Fruit fly (Drosophila melanogaster) whole organism, embryonic: Measurements from ENCODE around the gene asl.

Experiments used
- Adf1 ChIP-seq: fragments of 200-800 bp; sonication (Bioruptor generic); IDR thresholded peaks from 2 replicates; pipeline ENCODE4 v1.3.6; 2022; ENCODE audit warnings: missing biosample characterization, missing genetic modification characterization
- CG1024 ChIP-seq: fragments of 200-800 bp; sonication (Bioruptor generic); IDR thresholded peaks from 2 replicates; pipeline ENCODE4 v1.3.6; 2022; ENCODE audit warnings: missing biosample characterization, missing genetic modification characterization
- CG12155 ChIP-seq: fragments of 200-800 bp; sonication (Bioruptor generic); optimal IDR thresholded peaks from 3 replicates; lab custom pipeline; 2016; ENCODE audit warnings: missing biosample characterization, missing genetic modification characterization
- CG12391 ChIP-seq: fragments of 200-800 bp; sonication (Bioruptor generic); optimal IDR thresholded peaks from 3 replicates; lab custom pipeline; 2018; ENCODE audit warnings: missing biosample characterization, mild to moderate bottlenecking, missing genetic modification characterization, moderate library complexity
- CG12744 ChIP-seq: fragments of 200-800 bp; sonication (Bioruptor generic); optimal IDR thresholded peaks from 2 replicates; lab custom pipeline; 2016; ENCODE audit warnings: missing biosample characterization, missing genetic modification characterization
- CG13287 ChIP-seq: fragments of 200-800 bp; sonication (Bioruptor generic); IDR thresholded peaks from 2 replicates; pipeline ENCODE4 v1.3.6; 2022; ENCODE audit warnings: missing biosample characterization, missing genetic modification characterization; ENCODE audit not compliant: partially characterized antibody
- CG13775 ChIP-seq: fragments of 200-800 bp; sonication (Bioruptor generic); optimal IDR thresholded peaks from 3 replicates; lab custom pipeline; 2017; ENCODE audit warnings: missing biosample characterization, mild to moderate bottlenecking, missing genetic modification characterization
- CG14014 ChIP-seq: fragments of 200-800 bp; sonication (Bioruptor generic); IDR thresholded peaks from 2 replicates; pipeline ENCODE4 v1.3.6; 2022; ENCODE audit warnings: missing biosample characterization, missing genetic modification characterization
- CG1603 ChIP-seq: fragments of 200-800 bp; sonication (Bioruptor generic); optimal IDR thresholded peaks from 2 replicates; lab custom pipeline; 2019; ENCODE audit warnings: missing biosample characterization, mild to moderate bottlenecking, missing genetic modification characterization, moderate library complexity
- CG17385 ChIP-seq: fragments of 200-800 bp; sonication (Bioruptor generic); optimal IDR thresholded peaks from 3 replicates; lab custom pipeline; 2018; ENCODE audit warnings: missing biosample characterization, mild to moderate bottlenecking, missing genetic modification characterization
- CG18476 ChIP-seq: fragments of 200-800 bp; sonication (Bioruptor generic); optimal IDR thresholded peaks from 2 replicates; lab custom pipeline; 2016; ENCODE audit warnings: missing biosample characterization, mild to moderate bottlenecking, missing genetic modification characterization
- CG18619 ChIP-seq: fragments of 200-800 bp; sonication (Bioruptor generic); optimal IDR thresholded peaks from 3 replicates; lab custom pipeline; 2017; ENCODE audit warnings: missing biosample characterization, mild to moderate bottlenecking, missing genetic modification characterization
- CG18764 ChIP-seq: fragments of 200-800 bp; sonication (Bioruptor generic); optimal IDR thresholded peaks from 3 replicates; lab custom pipeline; 2016; ENCODE audit warnings: missing biosample characterization, missing genetic modification characterization
- CG2120 ChIP-seq: fragments of 200-800 bp; sonication (Bioruptor generic); optimal IDR thresholded peaks from 3 replicates; lab custom pipeline; 2016; ENCODE audit warnings: missing biosample characterization, missing genetic modification characterization
- CG30431 ChIP-seq: fragments of 200-800 bp; sonication (Bioruptor generic); optimal IDR thresholded peaks from 2 replicates; lab custom pipeline; 2017; ENCODE audit warnings: missing biosample characterization, missing genetic modification characterization
- CG31441 ChIP-seq: fragments of 200-800 bp; sonication (Bioruptor generic); IDR thresholded peaks from 2 replicates; pipeline ENCODE4 v1.3.6; 2022; ENCODE audit warnings: missing biosample characterization, missing genetic modification characterization
- CG4424 ChIP-seq: fragments of 200-800 bp; sonication (Bioruptor generic); optimal IDR thresholded peaks from 3 replicates; lab custom pipeline; 2016; ENCODE audit warnings: missing biosample characterization, missing genetic modification characterization
- CG6813 ChIP-seq: fragments of 200-800 bp; sonication (Bioruptor generic); optimal IDR thresholded peaks from 2 replicates; lab custom pipeline; 2017; ENCODE audit warnings: missing biosample characterization, missing genetic modification characterization, mild to moderate bottlenecking, moderate library complexity, missing genetic modification reagents
- CG7928 ChIP-seq: fragments of 200-800 bp; sonication (Bioruptor generic); optimal IDR thresholded peaks from 2 replicates; lab custom pipeline; 2017; ENCODE audit warnings: missing biosample characterization, mild to moderate bottlenecking, missing genetic modification characterization
- CG8359 ChIP-seq: fragments of 200-800 bp; sonication (Bioruptor generic); optimal IDR thresholded peaks from 2 replicates; lab custom pipeline; 2017; ENCODE audit warnings: missing biosample characterization, mild to moderate bottlenecking, missing genetic modification characterization, borderline replicate concordance
- CG9797 ChIP-seq: fragments of 200-800 bp; sonication (Bioruptor generic); optimal IDR thresholded peaks from 3 replicates; lab custom pipeline; 2018; ENCODE audit warnings: missing biosample characterization, mild to moderate bottlenecking, missing genetic modification characterization
- CTCF ChIP-seq: fragments of 200-800 bp; sonication (Bioruptor generic); optimal IDR thresholded peaks from 2 replicates; lab custom pipeline; 2017; ENCODE audit warnings: missing biosample characterization, mild to moderate bottlenecking, missing genetic modification characterization, moderate library complexity
- Dfd ChIP-seq, 2 experiments: fragments of >200 bp; optimal IDR thresholded peaks; 2 replicates each; lab custom pipeline; 2017; ENCODE audit warnings: missing biosample characterization in 2 of 2, missing genetic modification characterization in 2 of 2
- Ets97D ChIP-seq: fragments of 200-800 bp; sonication (Bioruptor generic); optimal IDR thresholded peaks from 3 replicates; lab custom pipeline; 2016; ENCODE audit warnings: missing biosample characterization, missing genetic modification characterization
- Fer2 ChIP-seq: fragments of 200-800 bp; sonication (Bioruptor generic); optimal IDR thresholded peaks from 2 replicates; lab custom pipeline; 2018; ENCODE audit warnings: missing biosample characterization, mild to moderate bottlenecking, missing genetic modification characterization, moderate library complexity
- HLH4C ChIP-seq: fragments of 200-800 bp; sonication (Bioruptor generic); IDR thresholded peaks from 3 replicates; pipeline ENCODE4 v1.3.6; 2022; ENCODE audit warnings: missing biosample characterization, missing genetic modification characterization; ENCODE audit not compliant: partially characterized antibody
- Hr3 ChIP-seq: fragments of 200-800 bp; sonication (Bioruptor generic); optimal IDR thresholded peaks from 3 replicates; lab custom pipeline; 2016; ENCODE audit warnings: missing biosample characterization, missing genetic modification characterization
- Max ChIP-seq: fragments of 200-800 bp; sonication (Bioruptor generic); optimal IDR thresholded peaks from 2 replicates; lab custom pipeline; 2016; ENCODE audit warnings: missing biosample characterization, mild to moderate bottlenecking, missing genetic modification characterization
- Med ChIP-seq: fragments of 200-800 bp; sonication (Bioruptor generic); peaks from one replicate; lab custom pipeline; 2016; ENCODE audit warnings: missing biosample characterization, missing genetic modification characterization, mild to moderate bottlenecking, inconsistent platforms, moderate library complexity
- Scr ChIP-seq: fragments of 200-800 bp; sonication (Bioruptor generic); IDR thresholded peaks from 2 replicates; pipeline ENCODE4 v1.3.6; 2022; ENCODE audit warnings: missing biosample characterization, missing genetic modification characterization; ENCODE audit not compliant: partially characterized antibody
- Sry-β ChIP-seq: fragments of 200-800 bp; sonication (Bioruptor generic); optimal IDR thresholded peaks from 2 replicates; lab custom pipeline; 2018; ENCODE audit warnings: missing biosample characterization, mild to moderate bottlenecking, missing genetic modification characterization, moderate library complexity
- Xrp1 ChIP-seq: fragments of 200-800 bp; sonication (Bioruptor generic); IDR thresholded peaks from 2 replicates; pipeline ENCODE4 v1.3.6; 2022; ENCODE audit warnings: missing biosample characterization, missing genetic modification characterization
- ash1 ChIP-seq: fragments of 200-800 bp; sonication (Bioruptor generic); optimal IDR thresholded peaks from 2 replicates; lab custom pipeline; 2018; ENCODE audit warnings: missing biosample characterization, mild to moderate bottlenecking, missing genetic modification characterization
- az2 ChIP-seq: fragments of 200-800 bp; sonication (Bioruptor generic); optimal IDR thresholded peaks from 3 replicates; lab custom pipeline; 2016; ENCODE audit warnings: missing biosample characterization, missing genetic modification characterization
- bsh ChIP-seq, 2 experiments: fragments of 200-800 bp; sonication (Bioruptor generic); optimal IDR thresholded peaks; 2 replicates each; lab custom pipeline; 2017 to 2018; ENCODE audit warnings: mild to moderate bottlenecking in 2 of 2, missing biosample characterization in 2 of 2, missing genetic modification characterization in 2 of 2, moderate library complexity in 1 of 2
- chn ChIP-seq: fragments of 200-800 bp; sonication (Bioruptor generic); optimal IDR thresholded peaks from 2 replicates; lab custom pipeline; 2016; ENCODE audit warnings: missing biosample characterization, missing genetic modification characterization
- crp ChIP-seq, 2 experiments: fragments of 200-800 bp; sonication (Bioruptor generic); optimal IDR thresholded peaks; 2 replicates in 1 of 2; 3 replicates in 1 of 2; lab custom pipeline; 2017; ENCODE audit warnings: missing biosample characterization in 2 of 2, missing genetic modification characterization in 2 of 2, mild to moderate bottlenecking in 1 of 2, moderate library complexity in 1 of 2
- dati ChIP-seq: fragments of 200-800 bp; sonication (Bioruptor generic); IDR thresholded peaks from 2 replicates; pipeline ENCODE4 v1.3.6; 2022; ENCODE audit warnings: missing biosample characterization, missing genetic modification characterization
- fd96Cb ChIP-seq: fragments of 200-800 bp; sonication (Bioruptor generic); optimal IDR thresholded peaks from 2 replicates; lab custom pipeline; 2018; ENCODE audit warnings: missing biosample characterization, mild to moderate bottlenecking, missing genetic modification characterization, moderate library complexity
- ftz-f1 ChIP-seq: fragments of 200-800 bp; sonication (Bioruptor generic); optimal IDR thresholded peaks from 2 replicates; lab custom pipeline; 2016; ENCODE audit warnings: missing biosample characterization, missing genetic modification characterization
- gsb ChIP-seq: fragments of 200-800 bp; sonication (Bioruptor generic); IDR thresholded peaks from 2 replicates; pipeline ENCODE4 v1.3.6; 2022; ENCODE audit warnings: missing biosample characterization, missing genetic modification characterization
- jumu ChIP-seq: fragments of 200-800 bp; sonication (Bioruptor generic); optimal IDR thresholded peaks from 3 replicates; lab custom pipeline; 2016; ENCODE audit warnings: missing biosample characterization, missing genetic modification characterization
- mam ChIP-seq: fragments of 200-800 bp; sonication (Bioruptor generic); optimal IDR thresholded peaks from 3 replicates; lab custom pipeline; 2016; ENCODE audit warnings: missing biosample characterization, missing genetic modification characterization
- mirr ChIP-seq: fragments of 200-800 bp; sonication (Bioruptor generic); optimal IDR thresholded peaks from 3 replicates; lab custom pipeline; 2018; ENCODE audit warnings: missing biosample characterization, mild to moderate bottlenecking, missing genetic modification characterization
- nmo ChIP-seq: fragments of 200-800 bp; sonication (Bioruptor generic); optimal IDR thresholded peaks from 2 replicates; lab custom pipeline; 2018; ENCODE audit warnings: missing biosample characterization, mild to moderate bottlenecking, missing genetic modification characterization, moderate library complexity
- ranshi ChIP-seq: fragments of 200-800 bp; sonication (Bioruptor generic); IDR thresholded peaks from 2 replicates; pipeline ENCODE4 v1.3.6; 2022; ENCODE audit warnings: missing biosample characterization, missing genetic modification characterization
- sens ChIP-seq: fragments of 200-800 bp; sonication (Bioruptor generic); peaks from one replicate; lab custom pipeline; 2016; ENCODE audit warnings: missing biosample characterization, missing genetic modification characterization
- trem ChIP-seq: fragments of 200-800 bp; optimal IDR thresholded peaks from 3 replicates; lab custom pipeline; 2019; ENCODE audit warnings: missing biosample characterization, mild to moderate bottlenecking, missing genetic modification characterization, moderate library complexity
- vnd ChIP-seq: fragments of 200-800 bp; sonication (Bioruptor generic); IDR thresholded peaks from 3 replicates; pipeline ENCODE4 v1.3.6; 2022; ENCODE audit warnings: missing biosample characterization, missing genetic modification characterization; ENCODE audit not compliant: partially characterized antibody
- vvl ChIP-seq: fragments of 200-800 bp; sonication (Bioruptor generic); IDR thresholded peaks from 2 replicates; pipeline ENCODE4 v1.3.6; 2022; ENCODE audit warnings: missing biosample characterization, missing genetic modification characterization

Gene asl

DNA sequence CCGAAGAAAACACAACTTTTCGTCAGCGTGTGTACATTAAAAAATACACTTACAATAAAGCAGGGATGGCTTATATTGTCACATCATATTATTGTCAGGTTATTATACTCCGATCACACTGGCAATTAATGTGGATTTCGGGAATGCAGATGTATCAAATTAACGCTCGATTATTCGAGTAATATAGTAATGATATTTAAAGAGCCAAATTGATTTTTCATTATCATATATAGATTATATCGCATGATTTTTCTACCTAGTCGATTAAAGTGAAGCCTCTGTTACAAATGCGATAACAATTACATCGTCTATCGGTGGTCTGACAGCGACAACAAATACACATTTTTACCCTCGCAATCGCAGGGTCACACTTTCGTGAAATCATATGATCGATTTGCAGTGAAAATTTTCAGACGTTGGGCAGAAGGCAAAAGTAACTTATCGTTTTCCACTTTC, 14.9 kb downstream of the asl start, which contains the start of the genes noi and Vha26 (continued):
- TF ChIP-seq CG18476 (GFP tag; lab: Kevin White, UChicago) (peak; percentile 58), gsb (GFP tag; lab: Robert Waterston, UW) (no peak), Sry-β (GFP tag; lab: Kevin White, UChicago) (peak; percentile 18), CG2120 (GFP tag; lab: Kevin White, UChicago) (peak; percentile 70), CG12744 (peak; percentile 19), HLH4C (GFP tag; lab: Robert Waterston, UW) (peak; percentile 69), mirr (peak; percentile 31), CG31441 (GFP tag; lab: Robert Waterston, UW) (no peak; the same call in 1 of the 2 replicates), vnd (GFP tag; lab: Robert Waterston, UW) (0 out of 3 replicates have a peak, but pooled peaks have one; percentile 45), mam (GFP tag; lab: Kevin White, UChicago) (peak; percentile 65), chn (GFP tag; lab: Kevin White, UChicago) (no peak), ranshi (GFP tag; lab: Robert Waterston, UW) (no peak), nmo (GFP tag; lab: Kevin White, UChicago) (peak; percentile 87), CG12155 (GFP tag; lab: Kevin White, UChicago) (peak; percentile 42), ash1 (no peak), CG1024 (GFP tag; lab: Robert Waterston, UW) (peak; percentile 74), Ets97D (GFP tag; lab: Kevin White, UChicago) (peak; percentile 77), CTCF (GFP tag; lab: Kevin White, UChicago) (peak; percentile 7), ftz-f1 (GFP tag; lab: Kevin White, UChicago) (peak; percentile 12), crp (GFP tag; optimal IDR thresholded peaks at IDR 0.05; lab: Kevin White, UChicago) (peak in 1 of 2 experiments; percentile 87), Xrp1 (GFP tag; lab: Robert Waterston, UW) (peak; percentile 10; the same call in 1 of the 2 replicates), CG18764 (GFP tag; lab: Kevin White, UChicago) (peak; percentile 29), Scr (GFP tag; lab: Robert Waterston, UW) (peak; percentile 65), Dfd (GFP tag; optimal IDR thresholded peaks at IDR 0.05; lab: Kevin White, UChicago) (peak in 1 of 2 experiments; percentile 90), trem (tag; lab: Kevin White, UChicago) (peak; percentile 91), CG1603 (tag; lab: Kevin White, UChicago) (peak; percentile 85), vvl (peak; percentile 18; the same call in 1 of the 2 replicates), CG8359 (GFP tag; lab: Kevin White, UChicago) (no peak), az2 (GFP tag; lab: Kevin White, UChicago) (peak; percentile 3), Adf1 (GFP tag; lab: Robert Waterston, UW) (0 out of 2 replicates have a peak, but pooled peaks have one; percentile 24), Max (GFP tag; lab: Kevin White, UChicago) (peak; percentile 41), Hr3 (GFP tag; lab: Kevin White, UChicago) (peak; percentile 28), sens (GFP tag; lab: Kevin White, UChicago) (peak; percentile 91), fd96Cb (tag; lab: Kevin White, UChicago) (peak; percentile 18), CG18619 (peak; percentile 20), CG9797 (GFP tag; lab: Kevin White, UChicago) (peak; percentile 86), CG7928 (GFP tag; lab: Kevin White, UChicago) (peak; percentile 96), CG17385 (GFP tag; lab: Kevin White, UChicago) (no peak), bsh (GFP tag; optimal IDR thresholded peaks at IDR 0.05; lab: Kevin White, UChicago) (peak in 1 of 2 experiments; percentile 30), CG6813 (GFP tag; lab: Kevin White, UChicago) (no peak), CG30431 (GFP tag; lab: Kevin White, UChicago) (no peak), CG14014 (no peak), dati (GFP tag; lab: Robert Waterston, UW) (no peak), CG13775 (GFP tag; lab: Kevin White, UChicago) (peak; percentile 49), CG4424 (GFP tag; lab: Kevin White, UChicago) (peak; percentile 3), jumu (GFP tag; lab: Kevin White, UChicago) (peak; percentile 6), CG12391 (tag; lab: Kevin White, UChicago) (peak; percentile 72), Fer2 (tag; lab: Kevin White, UChicago) (peak; percentile 8), CG13287 (GFP tag; lab: Robert Waterston, UW) (no peak; the same call in none of the 2 replicates), Med (GFP tag; lab: Kevin White, UChicago) (peak; percentile 91)
